Worm (Caenorhabditis elegans): ENCODE data around the gene M01H9.10.

M01H9.10 gene

DNA sequence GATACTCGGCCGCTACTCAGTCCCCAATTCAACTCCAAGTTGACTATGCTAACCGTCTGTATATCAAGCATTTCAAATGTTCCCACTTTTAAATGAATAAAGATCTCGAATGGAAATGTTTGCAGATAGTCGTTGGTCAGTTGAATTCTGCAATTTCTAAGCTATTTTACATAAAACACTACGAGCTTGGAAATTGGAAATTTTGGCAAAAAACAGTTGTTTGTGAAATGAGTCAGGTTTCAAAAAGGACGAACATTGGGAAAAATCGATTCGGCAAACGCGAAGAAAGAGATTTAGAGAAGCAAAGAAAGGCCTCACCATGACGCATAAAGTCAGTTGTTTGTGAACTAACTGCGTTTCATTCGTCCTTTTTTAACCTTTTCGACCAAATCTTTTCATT is 33.0 kb downstream of the M01H9.10 start (continued):
- TF ChIP-seq skn-1 (tag; optimal IDR thresholded peaks at IDR 0.05) (no peak), nhr-237 (tag; optimal IDR thresholded peaks at IDR 0.05) (no peak), lin-15B (tag; optimal IDR thresholded peaks at IDR 0.05) (no peak), nhr-77 (tag; optimal IDR thresholded peaks at IDR 0.05) (no peak), F26F4.8 (GFP tag; conservative IDR thresholded peaks at IDR 0.05) (no peak), nhr-41 (GFP tag; IDR thresholded peaks at IDR 0.05) (no peak), dmd-9 (GFP tag; IDR thresholded peaks at IDR 0.05) (no peak), tag-97 (GFP tag; IDR thresholded peaks at IDR 0.05) (no peak), dmd-6 (GFP tag; IDR thresholded peaks at IDR 0.05) (no peak), Y5F2A.4 (GFP tag; optimal IDR thresholded peaks at IDR 0.05) (peak; percentile 11), hif-1 (tag; optimal IDR thresholded peaks at IDR 0.05) (no peak)

- no peak for TF ChIP-seq sdz-12 (GFP tag; optimal IDR thresholded peaks at IDR 0.05)
- no peak for TF ChIP-seq daf-8 (GFP tag; IDR thresholded peaks at IDR 0.05)
- TF ChIP-seq hlh-30 (tag; optimal IDR thresholded peaks at IDR 0.05; ENCODE audit: insufficient read depth) = peak; percentile 93
- peak; percentile 45; the same call in 1 of the 2 replicates for TF ChIP-seq tra-1 (GFP tag; IDR thresholded peaks at IDR 0.05)
- peak; percentile 89 for TF ChIP-seq nhr-42 (GFP tag; IDR thresholded peaks at IDR 0.05)
- peak; percentile 95 for TF ChIP-seq lin-13 (GFP tag; optimal IDR thresholded peaks at IDR 0.05)
- TF ChIP-seq ces-1 (GFP tag; optimal IDR thresholded peaks at IDR 0.05) = peak; percentile 59
- no peak for TF ChIP-seq ceh-62 (tag; optimal IDR thresholded peaks at IDR 0.05)
- no peak for TF ChIP-seq ZK337.2 (GFP tag; IDR thresholded peaks at IDR 0.05)
- TF ChIP-seq php-3 (GFP tag; IDR thresholded peaks at IDR 0.05) = no peak; the same call in 1 of the 2 replicates
- peak; percentile 98 for TF ChIP-seq dve-1 (tag; optimal IDR thresholded peaks at IDR 0.05; ENCODE audit: insufficient read depth)
- TF ChIP-seq lin-15B (tag; optimal IDR thresholded peaks at IDR 0.05) = peak; percentile 76
- TF ChIP-seq F10B5.3 (tag; optimal IDR thresholded peaks at IDR 0.05) = peak; percentile 67
- peak in 1 of 2 experiments; percentile 81 for TF ChIP-seq mdl-1 (tag; optimal IDR thresholded peaks at IDR 0.05)
- no peak for TF ChIP-seq lin-39 (tag; optimal IDR thresholded peaks at IDR 0.05)
- peak; percentile 31 for TF ChIP-seq gei-8 (GFP tag; optimal IDR thresholded peaks at IDR 0.05)
- no peak for TF ChIP-seq ceh-32 (tag; optimal IDR thresholded peaks at IDR 0.05; ENCODE audit: poor library complexity)
- peak; percentile 88 for TF ChIP-seq ama-1 (optimal IDR thresholded peaks at IDR 0.05)
- TF ChIP-seq madf-5 (GFP tag; IDR thresholded peaks at IDR 0.05) = no peak
- peak; percentile 95 for TF ChIP-seq mes-2 (tag; optimal IDR thresholded peaks at IDR 0.05; ENCODE audit: poor library complexity, severe bottlenecking)
- TF ChIP-seq ztf-7 (tag; optimal IDR thresholded peaks at IDR 0.05) = no peak
- TF ChIP-seq hmg-1.1 (GFP tag; IDR thresholded peaks at IDR 0.05) = peak; percentile 88
- TF ChIP-seq saeg-2 (GFP tag; IDR thresholded peaks at IDR 0.05) = peak; percentile 88
- no peak for TF ChIP-seq Y105C5A.15 (GFP tag; IDR thresholded peaks at IDR 0.05)
- peak; percentile 59 for TF ChIP-seq nhr-237 (tag; optimal IDR thresholded peaks at IDR 0.05)
- peak; percentile 72 for TF ChIP-seq snpc-1.2 (GFP tag; IDR thresholded peaks at IDR 0.05)
- no peak for TF ChIP-seq T20F7.1 (GFP tag; optimal IDR thresholded peaks at IDR 0.05)
- TF ChIP-seq spr-1 (tag; optimal IDR thresholded peaks at IDR 0.05) = peak; percentile 80
- peak; percentile 98 for TF ChIP-seq T26A8.4 (GFP tag; IDR thresholded peaks at IDR 0.05)
- peak; percentile 52; the same call in 1 of the 2 replicates for TF ChIP-seq vab-7 (GFP tag; IDR thresholded peaks at IDR 0.05)
- TF ChIP-seq jun-1 (tag; optimal IDR thresholded peaks at IDR 0.05) = peak; percentile 75
- TF ChIP-seq mxl-2 (GFP tag; conservative IDR thresholded peaks at IDR 0.05) = 0 out of 2 replicates have a peak, but pooled peaks have one; percentile 13
- peak; percentile 48; the same call in 1 of the 2 replicates for TF ChIP-seq lin-1 (GFP tag; IDR thresholded peaks at IDR 0.05)
- peak; percentile 98 to 99 for TF ChIP-seq lsy-2 (tag; optimal IDR thresholded peaks at IDR 0.05)
- TF ChIP-seq hif-1 (tag; optimal IDR thresholded peaks at IDR 0.05) = peak; percentile 38 to 91
- TF ChIP-seq ceh-44 (GFP tag; IDR thresholded peaks at IDR 0.05) = peak; percentile 39; the same call in 1 of the 2 replicates
- TF ChIP-seq egl-27 (tag; optimal IDR thresholded peaks at IDR 0.05) = no peak
- no peak for TF ChIP-seq zag-1 (tag; optimal IDR thresholded peaks at IDR 0.05)
- peak; percentile 97 for TF ChIP-seq nhr-6 (tag; optimal IDR thresholded peaks at IDR 0.05)
- TF ChIP-seq Y5F2A.4 (GFP tag; optimal IDR thresholded peaks at IDR 0.05) = no peak
- no peak for TF ChIP-seq unc-39 (tag; optimal IDR thresholded peaks at IDR 0.05)
Observed at ce11 chrIV:4445711-4446290, 34.1 kb downstream of the M01H9.10 start, which contains the start of the genes wapl-1 and htz-1. wapl-1 (minus strand) TSS chrIV:4445740. htz-1 (plus strand) TSS chrIV:4446216.

Data from whole organism, L4 larva.